Fruit fly (Drosophila melanogaster) whole organism, embryonic: Measurements from ENCODE around the gene CG13690.

Experiments used
- B-H2 ChIP-seq: fragments of 200-800 bp; sonication (Bioruptor generic); optimal IDR thresholded peaks from 2 replicates; lab custom pipeline; 2018; ENCODE audit warnings: missing biosample characterization, mild to moderate bottlenecking, missing genetic modification characterization
- CG10462 ChIP-seq: fragments of 200-800 bp; sonication (Bioruptor generic); optimal IDR thresholded peaks from 2 replicates; lab custom pipeline; 2016; ENCODE audit warnings: missing biosample characterization, missing genetic modification characterization
- CG12104 ChIP-seq: fragments of 200-800 bp; sonication (Bioruptor generic); optimal IDR thresholded peaks from 3 replicates; lab custom pipeline; 2016; ENCODE audit warnings: missing biosample characterization, missing genetic modification characterization
- CG14667 ChIP-seq: fragments of 200-800 bp; sonication (Bioruptor generic); IDR thresholded peaks from 2 replicates; pipeline ENCODE4 v1.3.6; 2022; ENCODE audit warnings: missing biosample characterization, missing genetic modification characterization
- CG15011 ChIP-seq: fragments of 200-800 bp; sonication (Bioruptor generic); optimal IDR thresholded peaks from 3 replicates; lab custom pipeline; 2018; ENCODE audit warnings: missing biosample characterization, mild to moderate bottlenecking, missing genetic modification characterization
- CG15269 ChIP-seq: fragments of 200-800 bp; sonication (Bioruptor generic); optimal IDR thresholded peaks from 2 replicates; lab custom pipeline; 2018; ENCODE audit warnings: missing biosample characterization, mild to moderate bottlenecking, missing genetic modification characterization, moderate library complexity
- CG17361 ChIP-seq: fragments of 200-800 bp; sonication (Bioruptor generic); IDR thresholded peaks from 3 replicates; pipeline ENCODE4 v1.3.6; 2022; ENCODE audit warnings: missing biosample characterization, missing genetic modification characterization
- CG18262 ChIP-seq: fragments of 200-800 bp; optimal IDR thresholded peaks from 3 replicates; lab custom pipeline; 2019; ENCODE audit warnings: missing biosample characterization, mild to moderate bottlenecking, missing genetic modification characterization, moderate library complexity
- CG3163 ChIP-seq: fragments of 200-800 bp; sonication (Bioruptor generic); optimal IDR thresholded peaks from 3 replicates; lab custom pipeline; 2016; ENCODE audit warnings: missing biosample characterization, missing genetic modification characterization
- CG32772 ChIP-seq: fragments of 200-800 bp; sonication (Bioruptor generic); IDR thresholded peaks from 2 replicates; pipeline ENCODE4 v1.3.6; 2022; ENCODE audit warnings: missing biosample characterization, missing genetic modification characterization
- CG3281 ChIP-seq: fragments of 200-800 bp; sonication (Bioruptor generic); optimal IDR thresholded peaks from 3 replicates; lab custom pipeline; 2017; ENCODE audit warnings: missing biosample characterization, mild to moderate bottlenecking, missing genetic modification characterization
- CG33213 ChIP-seq: fragments of 200-800 bp; sonication (Bioruptor generic); optimal IDR thresholded peaks from 3 replicates; lab custom pipeline; 2016; ENCODE audit warnings: missing biosample characterization, missing genetic modification characterization
- CG6854 ChIP-seq: fragments of 200-800 bp; sonication (Bioruptor generic); optimal IDR thresholded peaks from 3 replicates; lab custom pipeline; 2017; ENCODE audit warnings: missing biosample characterization, mild to moderate bottlenecking, missing genetic modification characterization
- CG7963 ChIP-seq: fragments of 200-800 bp; sonication (Bioruptor generic); IDR thresholded peaks from 3 replicates; pipeline ENCODE4 v1.3.6; 2022; ENCODE audit warnings: missing biosample characterization, missing genetic modification characterization; ENCODE audit not compliant: partially characterized antibody
- CG8089 ChIP-seq: fragments of 200-800 bp; sonication (Bioruptor generic); optimal IDR thresholded peaks from 3 replicates; lab custom pipeline; 2016; ENCODE audit warnings: missing biosample characterization, missing genetic modification characterization
- CG8281 ChIP-seq: fragments of 200-800 bp; sonication (Bioruptor generic); optimal IDR thresholded peaks from 2 replicates; lab custom pipeline; 2018; ENCODE audit warnings: missing biosample characterization, mild to moderate bottlenecking, missing genetic modification characterization, moderate library complexity
- CG8290 ChIP-seq, 3 experiments: fragments of 200-800 bp; sonication (Bioruptor generic); optimal IDR thresholded peaks; 2 replicates each; lab custom pipeline; 2016 to 2019; ENCODE audit warnings: missing biosample characterization in 3 of 3, missing genetic modification characterization in 3 of 3, mild to moderate bottlenecking in 2 of 3, moderate library complexity in 1 of 3
- CG8478 ChIP-seq: fragments of >200 bp; optimal IDR thresholded peaks from 2 replicates; lab custom pipeline; 2018
- CG9437 ChIP-seq: fragments of 200-800 bp; sonication (Bioruptor generic); optimal IDR thresholded peaks from 2 replicates; lab custom pipeline; 2018; ENCODE audit warnings: missing biosample characterization, mild to moderate bottlenecking, missing genetic modification characterization
- CG9817 ChIP-seq: fragments of 200-800 bp; sonication (Bioruptor generic); optimal IDR thresholded peaks from 2 replicates; lab custom pipeline; 2018; ENCODE audit warnings: missing biosample characterization, mild to moderate bottlenecking, missing genetic modification characterization, moderate library complexity
- Eip74EF ChIP-seq, 2 experiments: fragments of 200-800 bp in 1 of 2; fragments of >200 bp in 1 of 2; sonication (Bioruptor generic) in 1 of 2; optimal IDR thresholded peaks; 2 replicates each; lab custom pipeline; 2017 to 2019; ENCODE audit warnings: missing biosample characterization in 2 of 2, missing genetic modification characterization in 2 of 2, mild to moderate bottlenecking in 1 of 2, moderate library complexity in 1 of 2
- Elba2 ChIP-seq: fragments of 200-800 bp; sonication (Bioruptor generic); optimal IDR thresholded peaks from 3 replicates; lab custom pipeline; 2016; ENCODE audit warnings: missing biosample characterization, missing genetic modification characterization
- Fer2 ChIP-seq: fragments of 200-800 bp; sonication (Bioruptor generic); optimal IDR thresholded peaks from 2 replicates; lab custom pipeline; 2018; ENCODE audit warnings: missing biosample characterization, mild to moderate bottlenecking, missing genetic modification characterization, moderate library complexity
- Hey ChIP-seq: fragments of 200-800 bp; sonication (Bioruptor generic); optimal IDR thresholded peaks from 3 replicates; lab custom pipeline; 2018; ENCODE audit warnings: missing biosample characterization, mild to moderate bottlenecking, missing genetic modification characterization
- Mrtf ChIP-seq: fragments of 200-800 bp; sonication (Bioruptor generic); IDR thresholded peaks from 3 replicates; pipeline ENCODE4 v1.3.6; 2022; ENCODE audit warnings: missing biosample characterization, missing genetic modification characterization
- Neu2 ChIP-seq: fragments of 200-800 bp; sonication (Bioruptor generic); optimal IDR thresholded peaks from 3 replicates; lab custom pipeline; 2016; ENCODE audit warnings: missing biosample characterization, missing genetic modification characterization, borderline replicate concordance
- Ravus ChIP-seq: fragments of 200-800 bp; sonication (Bioruptor generic); IDR thresholded peaks from 2 replicates; pipeline ENCODE4 v1.3.6; 2022; ENCODE audit warnings: missing biosample characterization, missing genetic modification characterization
- Scr ChIP-seq: fragments of 200-800 bp; sonication (Bioruptor generic); IDR thresholded peaks from 2 replicates; pipeline ENCODE4 v1.3.6; 2022; ENCODE audit warnings: missing biosample characterization, missing genetic modification characterization; ENCODE audit not compliant: partially characterized antibody
- Sry-β ChIP-seq: fragments of 200-800 bp; sonication (Bioruptor generic); optimal IDR thresholded peaks from 2 replicates; lab custom pipeline; 2018; ENCODE audit warnings: missing biosample characterization, mild to moderate bottlenecking, missing genetic modification characterization, moderate library complexity
- Stat92E ChIP-seq, 3 experiments: fragments of >200 bp in 2 of 3; fragments of 200-800 bp in 1 of 3; sonication (Bioruptor generic) in 1 of 3; optimal IDR thresholded peaks; 2 replicates each; lab custom pipeline; 2017 to 2019; ENCODE audit warnings: missing biosample characterization in 3 of 3, missing genetic modification characterization in 3 of 3, mild to moderate bottlenecking in 1 of 3, moderate library complexity in 1 of 3
- Tbp ChIP-seq: fragments of >200 bp; optimal IDR thresholded peaks from 2 replicates; lab custom pipeline; 2018; ENCODE audit warnings: missing biosample characterization, missing genetic modification characterization
- Usf ChIP-seq: fragments of 200-800 bp; sonication (Bioruptor generic); optimal IDR thresholded peaks from 2 replicates; lab custom pipeline; 2017; ENCODE audit warnings: missing genotype, missing biosample characterization, missing genetic modification characterization
- al ChIP-seq: fragments of 200-800 bp; sonication (Bioruptor generic); IDR thresholded peaks from 2 replicates; pipeline ENCODE4 v1.3.6; 2022; ENCODE audit warnings: missing biosample characterization, missing genetic modification characterization
- ase ChIP-seq: fragments of 200-800 bp; sonication (Bioruptor generic); IDR thresholded peaks from 3 replicates; pipeline ENCODE4 v1.3.6; 2022; ENCODE audit warnings: missing biosample characterization, missing genetic modification characterization
- danr ChIP-seq: fragments of 200-800 bp; sonication (Bioruptor generic); IDR thresholded peaks from 2 replicates; pipeline ENCODE4 v1.3.6; 2022; ENCODE audit warnings: missing biosample characterization, missing genetic modification characterization
- dm ChIP-seq: fragments of 200-800 bp; sonication (Bioruptor generic); optimal IDR thresholded peaks from 3 replicates; lab custom pipeline; 2016; ENCODE audit warnings: missing biosample characterization, missing genetic modification characterization
- eve ChIP-seq, 2 experiments: fragments of >200 bp; optimal IDR thresholded peaks; 2 replicates each; lab custom pipeline; 2017; ENCODE audit warnings: missing biosample characterization in 2 of 2, missing genetic modification characterization in 2 of 2
- gcm2 ChIP-seq: fragments of 200-800 bp; sonication (Bioruptor generic); optimal IDR thresholded peaks from 2 replicates; lab custom pipeline; 2016; ENCODE audit warnings: missing biosample characterization, missing genetic modification characterization
- jumu ChIP-seq: fragments of 200-800 bp; sonication (Bioruptor generic); optimal IDR thresholded peaks from 3 replicates; lab custom pipeline; 2016; ENCODE audit warnings: missing biosample characterization, missing genetic modification characterization
- kni ChIP-seq: fragments of 200-800 bp; sonication (Bioruptor generic); optimal IDR thresholded peaks from 3 replicates; lab custom pipeline; 2017; ENCODE audit warnings: mild to moderate bottlenecking, missing biosample characterization, missing genetic modification reagents, missing genetic modification characterization
- mam ChIP-seq: fragments of 200-800 bp; sonication (Bioruptor generic); optimal IDR thresholded peaks from 3 replicates; lab custom pipeline; 2016; ENCODE audit warnings: missing biosample characterization, missing genetic modification characterization
- p53 ChIP-seq: fragments of 200-800 bp; sonication (Bioruptor generic); optimal IDR thresholded peaks from 2 replicates; lab custom pipeline; 2016; ENCODE audit warnings: missing biosample characterization, missing genetic modification characterization
- pum ChIP-seq: fragments of 200-800 bp; sonication (Bioruptor generic); optimal IDR thresholded peaks from 2 replicates; lab custom pipeline; 2016; ENCODE audit warnings: missing biosample characterization, missing genetic modification characterization
- run ChIP-seq: fragments of 200-800 bp; sonication (Bioruptor generic); optimal IDR thresholded peaks from 3 replicates; lab custom pipeline; 2018; ENCODE audit warnings: missing biosample characterization, mild to moderate bottlenecking, missing genetic modification characterization
- sd ChIP-seq: fragments of 200-800 bp; sonication (Bioruptor generic); optimal IDR thresholded peaks from 3 replicates; lab custom pipeline; 2018; ENCODE audit warnings: missing biosample characterization, mild to moderate bottlenecking, missing genetic modification characterization, moderate library complexity
- stc ChIP-seq: fragments of 200-800 bp; sonication (Bioruptor generic); IDR thresholded peaks from 2 replicates; pipeline ENCODE4 v1.3.6; 2022; ENCODE audit warnings: missing biosample characterization, missing genetic modification characterization
- sug ChIP-seq: fragments of 200-800 bp; optimal IDR thresholded peaks from 2 replicates; lab custom pipeline; 2019; ENCODE audit warnings: missing biosample characterization, mild to moderate bottlenecking, missing genetic modification characterization, moderate library complexity
- z ChIP-seq: fragments of 200-800 bp; sonication (Bioruptor generic); IDR thresholded peaks from 3 replicates; pipeline ENCODE4 v1.3.6; 2022; ENCODE audit warnings: missing biosample characterization, missing genetic modification characterization
- zen2 ChIP-seq: fragments of 200-800 bp; sonication (Bioruptor generic); IDR thresholded peaks from 3 replicates; pipeline ENCODE4 v1.3.6; 2022; ENCODE audit warnings: missing biosample characterization, missing genetic modification characterization; ENCODE audit not compliant: partially characterized antibody

Gene CG13690

DNA sequence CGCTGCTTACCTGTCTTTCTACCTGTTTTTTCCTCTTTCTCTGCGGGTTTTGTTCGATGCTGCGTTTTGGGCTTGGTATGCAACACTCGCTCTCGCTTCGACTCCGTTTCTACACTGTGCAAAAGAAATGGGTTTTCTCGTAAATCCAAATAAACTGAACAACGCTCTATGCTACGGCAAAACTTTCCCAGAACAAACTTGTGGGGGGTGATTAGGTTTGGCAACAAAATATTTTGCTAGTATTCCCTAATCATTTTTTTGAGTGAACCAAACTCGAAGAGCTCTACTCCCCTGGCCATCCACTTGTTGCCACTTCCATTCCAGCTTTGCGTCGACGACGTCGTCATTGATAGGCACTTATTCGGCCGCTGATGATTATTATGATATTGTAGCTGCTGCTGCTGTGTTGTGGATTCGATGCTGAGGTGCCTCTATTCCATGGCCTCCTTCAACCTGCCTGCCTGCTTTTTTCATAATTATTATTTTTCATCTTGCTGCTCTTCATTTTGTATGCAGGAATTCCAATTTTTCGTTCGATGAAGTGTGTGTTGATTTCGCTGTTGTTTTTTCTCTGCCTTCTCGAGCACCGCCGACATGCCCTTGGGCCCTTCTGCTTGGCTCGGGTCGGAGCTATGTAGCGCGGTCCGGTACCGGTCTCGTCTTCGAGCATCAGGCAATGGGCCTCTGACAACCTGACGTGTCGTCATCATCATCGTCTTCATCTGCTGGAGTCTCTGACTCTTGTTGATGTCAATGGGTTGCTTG is 22.7 kb upstream of the CG13690 start (continued):
- TF ChIP-seq CG3163 (peak; percentile 63), Stat92E (GFP tag; optimal IDR thresholded peaks at IDR 0.05; lab: Kevin White, UChicago) (peak in 1 of 3 experiments; percentile 64), CG8089 (GFP tag; lab: Kevin White, UChicago) (peak; percentile 86), CG3281 (GFP tag; lab: Kevin White, UChicago) (no peak), p53 (peak; percentile 72), jumu (GFP tag; lab: Kevin White, UChicago) (peak; percentile 81), dm (GFP tag; lab: Kevin White, UChicago) (peak; percentile 68), Sry-β (GFP tag; lab: Kevin White, UChicago) (peak; percentile 31), Fer2 (tag; lab: Kevin White, UChicago) (no peak), B-H2 (GFP tag; lab: Kevin White, UChicago) (no peak), CG9817 (tag; lab: Kevin White, UChicago) (peak; percentile 29), danr (peak; percentile 48; the same call in 1 of the 2 replicates), eve (GFP tag; optimal IDR thresholded peaks at IDR 0.05; lab: Kevin White, UChicago) (no peak), Tbp (GFP tag; lab: Kevin White, UChicago) (no peak), Eip74EF (GFP tag; optimal IDR thresholded peaks at IDR 0.05; lab: Kevin White, UChicago) (peak in 1 of 2 experiments; percentile 33), ase (peak; percentile 80; the same call in 2 of the 3 replicates), CG12104 (peak; percentile 32), mam (GFP tag; lab: Kevin White, UChicago) (peak; percentile 55), sd (tag; lab: Kevin White, UChicago) (peak; percentile 98), CG7963 (GFP tag; lab: Robert Waterston, UW) (no peak), kni (GFP tag; lab: Kevin White, UChicago) (peak; percentile 10), Ravus (GFP tag; lab: Robert Waterston, UW) (no peak), stc (GFP tag; lab: Robert Waterston, UW) (peak; percentile 86), CG8281 (peak; percentile 47), CG18262 (tag; lab: Kevin White, UChicago) (peak; percentile 90), Hey (tag; lab: Kevin White, UChicago) (no peak), CG9437 (GFP tag; lab: Kevin White, UChicago) (peak; percentile 38), run (tag; lab: Kevin White, UChicago) (peak; percentile 50), CG15011 (GFP tag; lab: Kevin White, UChicago) (peak; percentile 11), CG14667 (GFP tag; lab: Robert Waterston, UW) (peak; percentile 82), gcm2 (GFP tag; lab: Kevin White, UChicago) (no peak), pum (GFP tag; lab: Kevin White, UChicago) (peak; percentile 87), z (GFP tag; lab: Robert Waterston, UW) (peak; percentile 22; the same call in 1 of the 3 replicates), Scr (no peak), CG10462 (GFP tag; lab: Kevin White, UChicago) (peak; percentile 71), CG15269 (no peak), sug (tag; lab: Kevin White, UChicago) (no peak), Elba2 (GFP tag; lab: Kevin White, UChicago) (peak; percentile 13), CG17361 (GFP tag; lab: Robert Waterston, UW) (peak; percentile 84), CG6854 (GFP tag; lab: Kevin White, UChicago) (peak; percentile 42), CG8478 (lab: Kevin White, UChicago) (no peak), CG33213 (GFP tag; lab: Kevin White, UChicago) (peak; percentile 67), al (GFP tag; lab: Robert Waterston, UW) (no peak), Neu2 (GFP tag; lab: Kevin White, UChicago) (no peak), Mrtf (GFP tag; lab: Robert Waterston, UW) (peak; percentile 59; the same call in 2 of the 3 replicates), Usf (peak; percentile 48), zen2 (no peak), CG32772 (GFP tag; lab: Robert Waterston, UW) (peak; percentile 81), CG8290 (GFP tag; optimal IDR thresholded peaks at IDR 0.05; lab: Kevin White, UChicago) (peak; percentile 82), CG8290 (tag; optimal IDR thresholded peaks at IDR 0.05; lab: Kevin White, UChicago) (no peak)
